Worm (Caenorhabditis elegans) whole organism, midembryonic: ENCODE data around the gene srx-104.

Experiments used
- T22C8.4 ChIP-seq: fragments of 200-800 bp; sonication (Bioruptor generic); IDR thresholded peaks from 2 replicates; pipeline ENCODE4 v1.3.6; 2022; ENCODE audit warnings: missing genetic modification characterization, missing compliant biosample characterization
- cog-1 ChIP-seq: sonication (generic microtip); optimal IDR thresholded peaks from 2 replicates; lab custom pipeline; 2016; ENCODE audit warnings: missing genetic modification characterization, missing compliant biosample characterization
- flt-1 ChIP-seq: fragments of 200-800 bp; sonication (Bioruptor generic); IDR thresholded peaks from 2 replicates; pipeline ENCODE4 v1.3.6; 2022; ENCODE audit warnings: missing genetic modification characterization, missing compliant biosample characterization
- klf-2 ChIP-seq: fragments of 200-800 bp; sonication (Bioruptor generic); conservative IDR thresholded peaks from 2 replicates; pipeline ENCODE4 v1.3.6; 2022; ENCODE audit warnings: missing genetic modification reagents, missing genetic modification characterization, missing compliant biosample characterization
- med-1 ChIP-seq: sonication (generic microtip); optimal IDR thresholded peaks from 2 replicates; lab custom pipeline; 2017; ENCODE audit warnings: missing genetic modification characterization, mild to moderate bottlenecking, missing compliant biosample characterization, antibody characterized with exemption, missing genetic modification reagents; ENCODE audit not compliant: insufficient read depth
- ref-1 ChIP-seq: fragments of 200-800 bp; sonication (Bioruptor generic); conservative IDR thresholded peaks from 2 replicates; pipeline ENCODE4 v1.3.6; 2022; ENCODE audit warnings: missing genetic modification reagents, missing genetic modification characterization, missing compliant biosample characterization
- tab-1 ChIP-seq: fragments of 200-800 bp; sonication (Bioruptor generic); IDR thresholded peaks from 2 replicates; pipeline ENCODE4 v1.3.6; 2022; ENCODE audit warnings: missing genetic modification characterization, missing compliant biosample characterization
- ztf-23 ChIP-seq: fragments of 200-800 bp; sonication (Bioruptor generic); IDR thresholded peaks from 2 replicates; pipeline ENCODE4 v1.3.6; 2022; ENCODE audit warnings: missing genetic modification reagents, missing genetic modification characterization, missing compliant biosample characterization

DNA sequence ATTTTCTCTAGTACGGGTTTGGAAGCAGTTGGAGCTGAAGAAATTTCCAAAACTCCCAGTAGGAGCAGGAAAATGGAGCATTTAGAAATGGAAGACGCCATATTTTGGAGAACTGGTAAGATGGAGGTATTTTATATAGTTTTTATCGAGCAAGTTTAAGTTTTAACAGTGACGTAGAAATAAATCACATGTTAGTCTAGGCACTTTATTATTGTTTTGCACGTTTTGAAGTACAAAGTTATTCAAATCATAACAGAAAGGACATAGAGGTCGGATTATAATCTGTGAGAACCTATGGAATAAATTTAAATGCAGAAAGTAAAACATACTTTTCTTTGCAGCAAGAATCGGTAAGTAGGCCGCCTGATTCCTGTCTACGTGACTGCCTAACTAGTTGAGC is 35.7 kb downstream of the srx-104 start, which contains the start of gene F19B10.6:
- TF ChIP-seq flt-1: no peak
- no peak for TF ChIP-seq ref-1 (GFP tag; lab: Robert Waterston, UW)
- TF ChIP-seq med-1 (GFP tag; lab: Kevin White, UChicago): no peak
- TF ChIP-seq cog-1 (tag; lab: Kevin White, UChicago): no peak
- no peak for TF ChIP-seq klf-2 (GFP tag; lab: Robert Waterston, UW)
- TF ChIP-seq T22C8.4 (GFP tag; lab: Robert Waterston, UW): no peak
- TF ChIP-seq tab-1 (GFP tag; lab: Robert Waterston, UW): no peak
- TF ChIP-seq ztf-23: no peak
